Worm (Caenorhabditis elegans) whole organism, mixed stage, embryonic: ENCODE measurements around the gene ife-2.

ENCODE experiments used
- M03D4.4 ChIP-seq: sonication (generic microtip); optimal IDR thresholded peaks from 2 replicates; lab custom pipeline; 2017; ENCODE audit warnings: mild to moderate bottlenecking, missing genetic modification characterization, missing compliant biosample characterization
- bed-3 ChIP-seq: fragments of 200-800 bp; sonication (Bioruptor generic); optimal IDR thresholded peaks from 3 replicates; lab custom pipeline; 2018; ENCODE audit warnings: mild to moderate bottlenecking, missing genetic modification characterization, moderate library complexity, missing compliant biosample characterization
- blmp-1 ChIP-seq: fragments of 150-350 bp; optimal IDR thresholded peaks from 2 replicates; lab custom pipeline; 2014; ENCODE audit warnings: missing biosample characterization, missing genetic modification characterization
- ceh-39 ChIP-seq: fragments of 150-350 bp; optimal IDR thresholded peaks from 2 replicates; lab custom pipeline; 2014; ENCODE audit warnings: missing biosample characterization, missing genetic modification characterization
- ceh-43 ChIP-seq: fragments of 200-800 bp; sonication (Bioruptor generic); optimal IDR thresholded peaks from 2 replicates; lab custom pipeline; 2018; ENCODE audit warnings: mild to moderate bottlenecking, missing genetic modification characterization, moderate library complexity, missing compliant biosample characterization
- ceh-83 ChIP-seq: fragments of 200-800 bp; sonication (Bioruptor generic); optimal IDR thresholded peaks from 2 replicates; lab custom pipeline; 2018; ENCODE audit warnings: mild to moderate bottlenecking, missing genetic modification characterization, missing compliant biosample characterization
- ces-1 ChIP-seq: fragments of 150-350 bp; optimal IDR thresholded peaks from 2 replicates; lab custom pipeline; 2014; ENCODE audit warnings: missing biosample characterization, missing genetic modification reagents, missing genetic modification characterization
- cnd-1 ChIP-seq: fragments of 200-800 bp; sonication (Bioruptor generic); optimal IDR thresholded peaks from 2 replicates; lab custom pipeline; 2018; ENCODE audit warnings: mild to moderate bottlenecking, missing genetic modification characterization, missing compliant biosample characterization
- drap-1 ChIP-seq: fragments of 200-800 bp; sonication (Bioruptor generic); optimal IDR thresholded peaks from 3 replicates; lab custom pipeline; 2018; ENCODE audit warnings: mild to moderate bottlenecking, missing genetic modification characterization, missing compliant biosample characterization
- elt-1 ChIP-seq: sonication (generic microtip); optimal IDR thresholded peaks from 2 replicates; lab custom pipeline; 2017; ENCODE audit warnings: missing genetic modification characterization, mild to moderate bottlenecking, missing compliant biosample characterization, antibody characterized with exemption, moderate library complexity, borderline replicate concordance; ENCODE audit not compliant: insufficient read depth
- elt-3 ChIP-seq: fragments of 150-350 bp; optimal IDR thresholded peaks from 2 replicates; lab custom pipeline; 2014; ENCODE audit warnings: missing biosample characterization, missing genetic modification characterization
- flh-1 ChIP-seq: fragments of 200-800 bp; sonication (Bioruptor generic); optimal IDR thresholded peaks from 2 replicates; lab custom pipeline; 2018; ENCODE audit warnings: mild to moderate bottlenecking, missing genetic modification characterization, moderate library complexity, missing compliant biosample characterization
- ham-2 ChIP-seq: fragments of 200-800 bp; sonication (Bioruptor generic); optimal IDR thresholded peaks from 2 replicates; lab custom pipeline; 2018; ENCODE audit warnings: mild to moderate bottlenecking, missing genetic modification characterization, missing compliant biosample characterization
- hlh-1 ChIP-seq: fragments of 150-350 bp; optimal IDR thresholded peaks from 2 replicates; lab custom pipeline; 2014; ENCODE audit warnings: missing biosample characterization, missing genetic modification reagents, missing genetic modification characterization
- lin-13 ChIP-seq: fragments of 150-350 bp; optimal IDR thresholded peaks from 2 replicates; lab custom pipeline; 2014; ENCODE audit warnings: missing biosample characterization, missing genetic modification characterization
- lin-32 ChIP-seq: fragments of 200-800 bp; sonication (Bioruptor generic); optimal IDR thresholded peaks from 2 replicates; lab custom pipeline; 2018; ENCODE audit warnings: mild to moderate bottlenecking, missing genetic modification characterization, missing compliant biosample characterization
- lsy-2 ChIP-seq: fragments of 150-350 bp; optimal IDR thresholded peaks from 2 replicates; lab custom pipeline; 2014; ENCODE audit warnings: missing biosample characterization, missing genetic modification characterization
- mab-5 ChIP-seq: fragments of 150-350 bp; optimal IDR thresholded peaks from 2 replicates; lab custom pipeline; 2014; ENCODE audit warnings: missing biosample characterization, missing genetic modification characterization
- mep-1 ChIP-seq: fragments of 150-350 bp; optimal IDR thresholded peaks from 2 replicates; lab custom pipeline; 2017; ENCODE audit warnings: missing biosample characterization, missing genetic modification reagents, missing genetic modification characterization, inconsistent platforms
- mls-2 ChIP-seq: sonication (generic microtip); optimal IDR thresholded peaks from 2 replicates; lab custom pipeline; 2016; ENCODE audit warnings: mild to moderate bottlenecking, missing genetic modification characterization, moderate library complexity, missing compliant biosample characterization
- nhr-12 ChIP-seq: fragments of 150-350 bp; optimal IDR thresholded peaks from 2 replicates; lab custom pipeline; 2014; ENCODE audit warnings: missing biosample characterization, missing genetic modification characterization
- nhr-2 ChIP-seq: fragments of 150-350 bp; optimal IDR thresholded peaks from 2 replicates; lab custom pipeline; 2014; ENCODE audit warnings: missing biosample characterization, missing genetic modification characterization
- nhr-237 ChIP-seq: fragments of 150-350 bp; optimal IDR thresholded peaks from 2 replicates; lab custom pipeline; 2014; ENCODE audit warnings: missing biosample characterization, missing genetic modification characterization
- nhr-28 ChIP-seq: fragments of 150-350 bp; optimal IDR thresholded peaks from 2 replicates; lab custom pipeline; 2014; ENCODE audit warnings: missing biosample characterization, missing genetic modification characterization
- nhr-76 ChIP-seq: sonication (generic microtip); optimal IDR thresholded peaks from 2 replicates; lab custom pipeline; 2017; ENCODE audit warnings: missing biosample characterization, missing genetic modification characterization
- pha-4 ChIP-seq: fragments of 150-350 bp; optimal IDR thresholded peaks from 2 replicates; lab custom pipeline; 2018; ENCODE audit warnings: missing biosample characterization, missing genetic modification reagents, missing genetic modification characterization
- sem-2 ChIP-seq: fragments of 200-800 bp; sonication (Bioruptor generic); optimal IDR thresholded peaks from 2 replicates; lab custom pipeline; 2018; ENCODE audit warnings: mild to moderate bottlenecking, missing genetic modification characterization, missing compliant biosample characterization
- snpc-4 ChIP-seq: fragments of 150-350 bp; optimal IDR thresholded peaks from 2 replicates; lab custom pipeline; 2014; ENCODE audit warnings: missing biosample characterization, missing genetic modification characterization
- sptf-1 ChIP-seq: sonication (generic microtip); optimal IDR thresholded peaks from 2 replicates; lab custom pipeline; 2017; ENCODE audit warnings: mild to moderate bottlenecking, missing genetic modification characterization, moderate library complexity, missing compliant biosample characterization
- tbx-8 ChIP-seq: fragments of 200-800 bp; sonication (Bioruptor generic); optimal IDR thresholded peaks from 2 replicates; lab custom pipeline; 2018; ENCODE audit warnings: mild to moderate bottlenecking, missing genetic modification characterization, moderate library complexity, missing compliant biosample characterization
- unc-120 ChIP-seq: sonication (generic microtip); optimal IDR thresholded peaks from 2 replicates; lab custom pipeline; 2017; ENCODE audit warnings: missing genetic modification characterization, missing compliant biosample characterization; ENCODE audit not compliant: poor library complexity, severe bottlenecking
- unc-39 ChIP-seq: fragments of 150-350 bp; optimal IDR thresholded peaks from 2 replicates; lab custom pipeline; 2014; ENCODE audit warnings: missing biosample characterization, missing genetic modification characterization
- unc-62 ChIP-seq: fragments of 150-350 bp; optimal IDR thresholded peaks from 2 replicates; lab custom pipeline; 2014; ENCODE audit warnings: missing biosample characterization, missing genetic modification reagents, missing genetic modification characterization
- zip-8 ChIP-seq: fragments of 150-350 bp; optimal IDR thresholded peaks from 2 replicates; lab custom pipeline; 2014; ENCODE audit warnings: missing biosample characterization, missing genetic modification characterization
- ztf-11 ChIP-seq: fragments of 150-350 bp; optimal IDR thresholded peaks from 2 replicates; lab custom pipeline; 2014; ENCODE audit warnings: missing biosample characterization, missing genetic modification characterization

Gene ife-2

ce11 chrX:410073-410572 lies 27.6 kb upstream of the ife-2 start:
- TF ChIP-seq ham-2 (peak; percentile 95), ces-1 (GFP tag; lab: Kevin White, UChicago) (peak; percentile 88), ztf-11 (tag; lab: Kevin White, UChicago) (peak; percentile 74), unc-120 (tag; lab: Kevin White, UChicago) (peak; percentile 87), mep-1 (tag; lab: Kevin White, UChicago) (peak; percentile 86), zip-8 (no peak), bed-3 (GFP tag; lab: Kevin White, UChicago) (peak; percentile 75), ceh-43 (GFP tag; lab: Kevin White, UChicago) (peak; percentile 80), sptf-1 (peak; percentile 93), cnd-1 (tag; lab: Kevin White, UChicago) (peak; percentile 87), ceh-83 (GFP tag; lab: Kevin White, UChicago) (peak; percentile 91), unc-39 (peak; percentile 75), mls-2 (peak; percentile 96), elt-1 (tag; lab: Kevin White, UChicago) (no peak), unc-62 (GFP tag; lab: Kevin White, UChicago) (peak; percentile 57), nhr-2 (tag; lab: Kevin White, UChicago) (peak; percentile 24), nhr-76 (peak; percentile 41), snpc-4 (tag; lab: Kevin White, UChicago) (no peak), flh-1 (GFP tag; lab: Kevin White, UChicago) (peak; percentile 73), pha-4 (peak; percentile 77), nhr-12 (tag; lab: Kevin White, UChicago) (no peak), lin-13 (tag; lab: Kevin White, UChicago) (peak; percentile 40), hlh-1 (peak; percentile 24), lsy-2 (tag; lab: Kevin White, UChicago) (peak; percentile 39), sem-2 (GFP tag; lab: Kevin White, UChicago) (peak; percentile 84), ceh-39 (peak; percentile 4), nhr-237 (tag; lab: Kevin White, UChicago) (peak; percentile 88), blmp-1 (tag; lab: Kevin White, UChicago) (no peak), M03D4.4 (tag; lab: Kevin White, UChicago) (peak; percentile 90), mab-5 (tag; lab: Kevin White, UChicago) (peak; percentile 38), lin-32 (GFP tag; lab: Kevin White, UChicago) (peak; percentile 85), tbx-8 (GFP tag; lab: Kevin White, UChicago) (peak; percentile 75), drap-1 (GFP tag; lab: Kevin White, UChicago) (peak; percentile 94), elt-3 (tag; lab: Kevin White, UChicago) (peak; percentile 9), nhr-28 (tag; lab: Kevin White, UChicago) (peak; percentile 58)

DNA sequence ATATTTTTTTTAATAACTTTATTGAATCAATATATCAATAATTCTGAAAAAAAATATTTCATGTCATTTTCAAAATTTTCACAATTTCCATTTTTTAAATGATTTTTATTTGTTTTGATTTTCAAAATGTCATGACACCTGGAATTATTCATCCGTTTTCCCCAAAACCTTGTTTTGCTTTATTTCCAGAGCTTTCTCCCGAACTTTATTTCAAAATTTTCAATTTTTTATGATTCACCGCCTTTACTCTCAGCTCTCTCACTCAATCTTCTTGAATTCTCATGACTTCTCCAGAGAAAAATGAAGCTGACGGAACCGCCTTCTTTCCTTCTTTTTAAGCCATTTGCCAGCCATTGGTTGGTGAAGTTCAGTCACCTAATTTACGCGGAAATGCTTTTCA lies 22.1 kb upstream of the ife-2 start, which contains the start of gene R04A9.1:
Gene R04A9.1, plus strand, starts transcription at position 301 of the 400 bp plus-strand sequence.
- TF ChIP-seq elt-1 (tag; lab: Kevin White, UChicago) (no peak), lin-32 (GFP tag; lab: Kevin White, UChicago) (no peak), bed-3 (GFP tag; lab: Kevin White, UChicago) (no peak)

ce11 chrX:402951-403350 lies 20.4 kb upstream of the ife-2 start:
- TF ChIP-seq ztf-11 (tag; lab: Kevin White, UChicago) (no peak), lsy-2 (tag; lab: Kevin White, UChicago) (no peak), elt-1 (tag; lab: Kevin White, UChicago) (no peak), drap-1 (GFP tag; lab: Kevin White, UChicago) (no peak), unc-39 (no peak), flh-1 (GFP tag; lab: Kevin White, UChicago) (no peak), mab-5 (tag; lab: Kevin White, UChicago) (no peak), ceh-43 (GFP tag; lab: Kevin White, UChicago) (no peak), zip-8 (no peak), hlh-1 (no peak), nhr-12 (tag; lab: Kevin White, UChicago) (no peak), mls-2 (no peak), blmp-1 (tag; lab: Kevin White, UChicago) (no peak), nhr-237 (tag; lab: Kevin White, UChicago) (no peak), M03D4.4 (tag; lab: Kevin White, UChicago) (no peak), lin-13 (tag; lab: Kevin White, UChicago) (no peak)
- TF ChIP-seq, all 35 proteins: peak for 0
